Worm (Caenorhabditis elegans): ENCODE results near the gene nrsn-1.

- TF ChIP-seq elt-1 (tag; optimal IDR thresholded peaks at IDR 0.05) (no peak), egl-27 (tag; optimal IDR thresholded peaks at IDR 0.05) (no peak), fos-1 (tag; optimal IDR thresholded peaks at IDR 0.05) (no peak), nhr-28 (tag; optimal IDR thresholded peaks at IDR 0.05) (no peak)
Observed at ce11 chrV:3685790-3686208, 30.0 kb downstream of the nrsn-1 start, which contains the start of gene W08A12.2.
